Worm (Caenorhabditis elegans): ENCODE results near the gene sri-37.
"Not testable (repeated sequence)": the region's sequence is repeated elsewhere in the genome, so short reads cannot be mapped to it uniquely, and the experiment has no call there.

ce11 chrII:2612278-2612677 is 17.1 kb upstream of the sri-37 start, which contains the start of gene D2062.13:
- not testable (repeated sequence) for TF ChIP-seq nhr-11 (tag; optimal IDR thresholded peaks at IDR 0.05); unc-39 (tag; optimal IDR thresholded peaks at IDR 0.05); aly-2 (tag; optimal IDR thresholded peaks at IDR 0.05); egl-27 (tag; optimal IDR thresholded peaks at IDR 0.05); unc-62 (GFP tag; optimal IDR thresholded peaks at IDR 0.05); nhr-21 (tag; optimal IDR thresholded peaks at IDR 0.05); mbf-1 (tag; optimal IDR thresholded peaks at IDR 0.05); skn-1 (tag; optimal IDR thresholded peaks at IDR 0.05); ZK546.5 (tag; optimal IDR thresholded peaks at IDR 0.05); lin-39 (tag; optimal IDR thresholded peaks at IDR 0.05); dmd-4 (tag; optimal IDR thresholded peaks at IDR 0.05); ceh-16 (tag; optimal IDR thresholded peaks at IDR 0.05)

All from whole organism, L2 larva.